Worm (Caenorhabditis elegans) whole organism, L3 larva: ENCODE measurements around the gene Y75B12B.11.
"Not testable (repeated sequence)": the region's sequence is repeated elsewhere in the genome, so short reads cannot be mapped to it uniquely, and the experiment has no call there.

Experiments
- ZK546.5 ChIP-seq: sonication (generic microtip); optimal IDR thresholded peaks from 2 replicates; lab custom pipeline; 2017; ENCODE audit warnings: missing biosample characterization, missing genetic modification characterization
- ama-1 ChIP-seq: fragments of 150-350 bp; optimal IDR thresholded peaks from 2 replicates; lab custom pipeline; 2018
- ceh-16 ChIP-seq: sonication (generic microtip); optimal IDR thresholded peaks from 2 replicates; lab custom pipeline; 2017; ENCODE audit warnings: missing biosample characterization, missing genetic modification characterization
- ceh-9 ChIP-seq: sonication (generic microtip); optimal IDR thresholded peaks from 2 replicates; lab custom pipeline; 2018; ENCODE audit warnings: missing biosample characterization, missing genetic modification characterization
- egl-27 ChIP-seq: sonication (generic microtip); optimal IDR thresholded peaks from 4 replicates; lab custom pipeline; 2017; ENCODE audit warnings: missing biosample characterization, missing genetic modification reagents, missing genetic modification characterization
- egl-5 ChIP-seq: fragments of 150-350 bp; optimal IDR thresholded peaks from 2 replicates; lab custom pipeline; 2017; ENCODE audit warnings: missing biosample characterization, missing genetic modification reagents, missing genetic modification characterization, inconsistent platforms
- elt-2 ChIP-seq: sonication (generic microtip); optimal IDR thresholded peaks from 2 replicates; lab custom pipeline; 2016; ENCODE audit warnings: missing genetic modification reagents, mild to moderate bottlenecking, missing genetic modification characterization, missing compliant biosample characterization
- elt-3 ChIP-seq, 3 experiments: fragments of 150-350 bp in 1 of 3; sonication (generic microtip) in 2 of 3; optimal IDR thresholded peaks; 2 replicates in 2 of 3; 4 replicates in 1 of 3; lab custom pipeline; 2014 to 2017; ENCODE audit warnings: missing biosample characterization in 3 of 3, missing genetic modification characterization in 3 of 3
- eor-1 ChIP-seq, 2 experiments: fragments of 150-350 bp; optimal IDR thresholded peaks; 2 replicates each; lab custom pipeline; 2014 to 2018; ENCODE audit warnings: missing biosample characterization in 2 of 2, missing genetic modification characterization in 2 of 2
- fkh-10 ChIP-seq: sonication (generic microtip); optimal IDR thresholded peaks from 2 replicates; lab custom pipeline; 2017; ENCODE audit warnings: missing biosample characterization, missing genetic modification reagents, missing genetic modification characterization
- fkh-2 ChIP-seq: fragments of 150-350 bp; optimal IDR thresholded peaks from 2 replicates; lab custom pipeline; 2014; ENCODE audit warnings: missing biosample characterization, missing genetic modification reagents, missing genetic modification characterization
- fos-1 ChIP-seq: fragments of 150-350 bp; optimal IDR thresholded peaks from 2 replicates; lab custom pipeline; 2014; ENCODE audit warnings: missing biosample characterization, missing genetic modification characterization
- jun-1 ChIP-seq: fragments of 150-350 bp; optimal IDR thresholded peaks from 2 replicates; lab custom pipeline; 2014; ENCODE audit warnings: missing biosample characterization, missing genetic modification reagents, missing genetic modification characterization
- lin-39 ChIP-seq: fragments of 150-350 bp; optimal IDR thresholded peaks from 2 replicates; lab custom pipeline; 2018; ENCODE audit warnings: missing biosample characterization, missing genetic modification reagents, missing genetic modification characterization
- lsy-12 ChIP-seq: sonication (generic microtip); optimal IDR thresholded peaks from 2 replicates; lab custom pipeline; 2016; ENCODE audit warnings: mild to moderate bottlenecking, missing genetic modification characterization, missing compliant biosample characterization
- mdl-1 ChIP-seq: fragments of 150-350 bp; optimal IDR thresholded peaks from 2 replicates; lab custom pipeline; 2014; ENCODE audit warnings: missing biosample characterization, missing genetic modification characterization
- mml-1 ChIP-seq: fragments of 150-350 bp; sonication (generic microtip); optimal IDR thresholded peaks from 3 replicates; lab custom pipeline; 2014; ENCODE audit warnings: missing biosample characterization, missing genetic modification characterization
- nhr-11 ChIP-seq: fragments of 150-350 bp; optimal IDR thresholded peaks from 2 replicates; lab custom pipeline; 2014; ENCODE audit warnings: missing biosample characterization, missing genetic modification characterization
- nhr-237 ChIP-seq: fragments of 150-350 bp; optimal IDR thresholded peaks from 2 replicates; lab custom pipeline; 2014; ENCODE audit warnings: missing biosample characterization, missing genetic modification characterization
- nhr-25 ChIP-seq: sonication (generic microtip); optimal IDR thresholded peaks from 2 replicates; lab custom pipeline; 2017; ENCODE audit warnings: missing biosample characterization, missing genetic modification characterization
- nhr-28 ChIP-seq: fragments of 150-350 bp; optimal IDR thresholded peaks from 2 replicates; lab custom pipeline; 2014; ENCODE audit warnings: missing biosample characterization, missing genetic modification characterization
- nhr-76 ChIP-seq: fragments of 150-350 bp; sonication (generic microtip); optimal IDR thresholded peaks from 5 replicates; lab custom pipeline; 2014; ENCODE audit warnings: missing biosample characterization, missing genetic modification characterization
- pha-4 ChIP-seq: fragments of 150-350 bp; optimal IDR thresholded peaks from 2 replicates; lab custom pipeline; 2014; ENCODE audit warnings: missing biosample characterization, missing genetic modification reagents, missing genetic modification characterization
- pqm-1 ChIP-seq: fragments of 150-350 bp; optimal IDR thresholded peaks from 2 replicates; lab custom pipeline; 2017; ENCODE audit warnings: missing biosample characterization, missing genetic modification characterization, inconsistent platforms
- sea-2 ChIP-seq: fragments of 150-350 bp; sonication (generic microtip); optimal IDR thresholded peaks from 4 replicates; lab custom pipeline; 2014; ENCODE audit warnings: missing biosample characterization, missing genetic modification reagents, missing genetic modification characterization
- tbx-2 ChIP-seq: sonication (generic microtip); optimal IDR thresholded peaks from 2 replicates; lab custom pipeline; 2016; ENCODE audit warnings: mild to moderate bottlenecking, missing genetic modification characterization, missing compliant biosample characterization
- ztf-4 ChIP-seq: fragments of 150-350 bp; optimal IDR thresholded peaks from 2 replicates; lab custom pipeline; 2014; ENCODE audit warnings: missing biosample characterization, missing genetic modification characterization

Gene Y75B12B.11

DNA sequence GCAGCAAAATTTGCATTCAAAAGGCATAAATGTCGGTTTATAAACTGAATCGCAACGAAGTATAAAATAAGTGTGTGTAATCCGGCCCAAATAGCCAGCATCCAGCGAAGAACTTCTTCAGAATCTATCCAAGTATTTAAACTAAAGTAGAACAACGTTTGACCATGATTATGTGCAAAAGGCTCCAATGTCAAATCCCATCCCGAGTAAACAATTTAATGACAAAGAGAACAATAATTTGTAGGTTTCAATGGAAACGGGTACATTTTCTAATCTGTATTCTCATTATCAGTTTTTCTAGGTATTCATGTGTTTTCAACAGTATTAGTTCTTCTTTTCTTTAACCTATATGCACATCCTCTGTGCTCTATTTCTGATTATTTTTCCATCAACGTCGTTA lies 16.6 kb downstream of the Y75B12B.11 start, which contains the start of gene C41G6.12:
Gene C41G6.12 (minus strand): TSS at position 101 of the 400 bp plus-strand sequence.
- not testable (repeated sequence) for TF ChIP-seq nhr-237 (tag; lab: Kevin White, UChicago); egl-27 (tag; lab: Kevin White, UChicago); fkh-10

DNA sequence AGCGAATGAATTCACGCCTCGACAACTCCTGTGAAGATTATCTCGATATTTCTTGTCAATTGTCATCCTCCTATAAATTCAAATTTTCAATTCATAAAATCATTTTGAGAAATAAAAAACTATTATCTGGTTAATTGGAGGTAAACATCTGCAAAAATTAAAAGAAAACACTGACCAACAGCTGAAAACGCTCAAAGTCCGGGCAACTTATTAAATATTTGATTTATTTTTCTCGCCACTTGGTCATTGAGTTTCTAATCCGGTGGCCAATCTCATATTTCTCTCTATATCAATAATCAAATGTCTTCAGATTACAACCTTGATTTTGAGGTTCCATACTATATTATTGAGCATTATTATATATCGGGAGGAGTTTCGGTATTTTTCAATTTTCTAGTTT lies 20.8 kb downstream of the Y75B12B.11 start, which contains the start of gene sri-24:
Gene sri-24 (plus strand): TSS at position 301 of the 400 bp plus-strand sequence.
- not testable (repeated sequence) for TF ChIP-seq ZK546.5, jun-1, pha-4 (tag; lab: Kevin White, UChicago)

DNA sequence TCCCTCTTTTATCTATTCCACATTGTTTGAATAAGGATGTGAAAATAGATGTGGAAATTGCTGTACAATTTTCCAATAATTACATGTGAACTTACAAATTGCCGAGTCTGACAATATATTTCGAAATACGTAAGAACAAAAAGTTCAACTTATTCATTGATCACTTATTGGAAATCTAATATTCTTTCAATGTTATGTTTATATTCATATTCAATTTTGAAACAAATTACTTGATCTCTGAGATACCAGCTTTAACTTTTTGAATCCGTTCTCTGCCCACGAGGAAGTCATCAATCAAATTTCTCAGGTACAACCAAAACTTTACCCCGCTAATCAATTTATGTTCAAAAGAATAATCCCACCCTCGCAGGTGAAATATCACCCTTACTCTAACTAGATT lies 24.1 kb downstream of the Y75B12B.11 start, which contains the start of gene sri-26:
Gene sri-26 (plus strand): TSS at position 301 of the 400 bp plus-strand sequence.
- TF ChIP-seq pha-4, ztf-4, jun-1 (tag; lab: Kevin White, UChicago): not testable (repeated sequence)

DNA sequence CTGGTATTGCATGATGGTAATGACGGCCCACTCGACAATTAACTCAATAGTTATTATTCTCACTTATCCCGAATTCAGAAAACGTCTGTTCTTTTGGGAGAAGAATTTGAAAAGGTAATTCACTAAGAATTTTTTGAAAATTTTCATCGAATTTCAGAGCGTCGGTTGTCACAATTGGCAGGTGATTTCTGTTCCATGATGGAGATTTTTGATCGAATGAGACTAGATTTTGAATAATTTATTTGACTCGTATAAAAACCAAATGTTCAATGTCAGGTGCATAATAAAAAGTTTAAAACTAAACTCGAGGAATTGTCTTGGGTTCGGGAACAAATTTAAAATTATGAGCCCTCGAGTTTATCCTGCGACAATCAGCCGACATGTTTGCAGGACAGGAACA lies 25.6 kb downstream of the Y75B12B.11 start, which contains the start of gene sri-25:
Gene sri-25 (plus strand): TSS at position 301 of the 400 bp plus-strand sequence.
- no peak for TF ChIP-seq mdl-1
- no peak for TF ChIP-seq lin-39 (tag; lab: Kevin White, UChicago)
- no peak for TF ChIP-seq eor-1 (tag; optimal IDR thresholded peaks at IDR 0.05; lab: Kevin White, UChicago)
- no peak for TF ChIP-seq mml-1 (tag; lab: Kevin White, UChicago)
- TF ChIP-seq pqm-1, result no peak
- TF ChIP-seq elt-2 (tag; lab: Kevin White, UChicago), result no peak
- TF ChIP-seq, all 47 proteins: peak for 0

DNA sequence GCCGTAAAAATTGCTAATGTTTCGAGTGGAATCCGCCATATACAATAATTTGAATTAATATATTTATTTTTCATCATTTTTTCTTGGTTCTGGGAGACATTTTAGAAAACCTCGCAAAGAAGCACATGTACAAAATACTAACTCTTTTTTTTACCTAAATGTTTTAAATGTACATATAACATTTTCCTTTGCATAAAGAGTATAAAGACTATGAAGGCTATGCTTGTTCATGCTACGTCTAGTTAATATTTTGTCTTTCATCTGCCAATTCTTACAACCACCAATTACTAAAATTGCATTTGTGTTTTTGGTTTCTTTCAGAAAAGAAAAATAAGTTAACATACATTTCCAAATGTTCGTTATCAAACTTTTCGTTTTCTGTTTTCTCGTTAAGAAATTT lies 30.2 kb downstream of the Y75B12B.11 start, which contains the start of gene irld-25:
Gene irld-25 (plus strand): TSS at position 301 of the 400 bp plus-strand sequence.
- TF ChIP-seq fos-1, result no peak
- no peak for TF ChIP-seq lsy-12 (tag; lab: Kevin White, UChicago)
- no peak for TF ChIP-seq egl-5 (tag; lab: Kevin White, UChicago)
- TF ChIP-seq pha-4 (tag; lab: Kevin White, UChicago), result no peak
- no peak for TF ChIP-seq nhr-28 (tag; lab: Kevin White, UChicago)
- TF ChIP-seq nhr-25, result no peak
- no peak for TF ChIP-seq ama-1
- TF ChIP-seq pqm-1, result no peak
- no peak for TF ChIP-seq fkh-2 (tag; lab: Kevin White, UChicago)
- no peak for TF ChIP-seq nhr-11 (tag; lab: Kevin White, UChicago)
- TF ChIP-seq tbx-2 (tag; lab: Kevin White, UChicago), result no peak
- TF ChIP-seq, all 47 proteins: peak for 0

DNA sequence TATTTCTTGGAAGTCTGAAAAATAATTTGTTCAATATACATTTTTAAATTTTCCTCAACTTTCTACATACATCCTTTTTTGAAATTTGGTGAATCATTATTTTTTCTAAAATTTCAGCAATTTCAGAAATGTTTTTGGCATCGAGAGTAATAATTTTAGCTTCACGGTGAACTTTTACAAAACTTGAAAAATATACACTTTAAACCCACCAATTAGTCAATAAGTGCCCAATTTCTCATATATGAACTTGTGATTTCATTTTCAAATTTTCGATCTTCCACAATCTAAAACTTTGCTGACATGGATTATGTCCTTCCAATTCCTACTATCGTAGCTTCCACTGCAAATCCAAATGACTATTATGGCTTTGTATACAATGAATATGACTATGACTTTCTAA lies 32.6 kb downstream of the Y75B12B.11 start, which contains the start of gene srw-24:
Gene srw-24 (plus strand): TSS at position 301 of the 400 bp plus-strand sequence.
- no peak for TF ChIP-seq nhr-76
- no peak for TF ChIP-seq sea-2 (GFP tag; lab: Kevin White, UChicago)
- TF ChIP-seq, all 47 proteins: peak for 0

DNA sequence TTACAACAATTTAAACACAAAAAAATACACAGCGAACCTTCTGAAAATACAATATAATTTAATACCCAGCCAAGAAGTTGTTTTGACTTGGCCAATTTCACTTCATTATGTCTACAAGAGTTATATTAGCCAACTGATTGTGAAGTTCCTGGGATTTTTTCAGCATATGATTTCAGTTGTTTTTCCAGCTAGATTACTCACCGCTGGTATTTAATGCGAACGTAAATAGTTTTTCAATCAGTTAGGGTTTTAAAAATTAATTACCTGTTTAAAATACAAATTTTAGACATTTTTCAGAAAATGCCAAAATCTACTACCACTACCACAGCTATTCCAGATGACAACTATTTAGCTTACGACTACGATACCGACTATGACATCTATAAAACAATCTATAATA lies 34.6 kb downstream of the Y75B12B.11 start, which contains the start of gene srw-14:
Gene srw-14 (plus strand): TSS at position 301 of the 400 bp plus-strand sequence.
- no peak for TF ChIP-seq nhr-25
- no peak for TF ChIP-seq ceh-16 (tag; lab: Kevin White, UChicago)
- TF ChIP-seq ceh-9, result no peak
- no peak for TF ChIP-seq egl-27 (tag; lab: Kevin White, UChicago)
- TF ChIP-seq ZK546.5 (tag; lab: Kevin White, UChicago), result no peak

DNA sequence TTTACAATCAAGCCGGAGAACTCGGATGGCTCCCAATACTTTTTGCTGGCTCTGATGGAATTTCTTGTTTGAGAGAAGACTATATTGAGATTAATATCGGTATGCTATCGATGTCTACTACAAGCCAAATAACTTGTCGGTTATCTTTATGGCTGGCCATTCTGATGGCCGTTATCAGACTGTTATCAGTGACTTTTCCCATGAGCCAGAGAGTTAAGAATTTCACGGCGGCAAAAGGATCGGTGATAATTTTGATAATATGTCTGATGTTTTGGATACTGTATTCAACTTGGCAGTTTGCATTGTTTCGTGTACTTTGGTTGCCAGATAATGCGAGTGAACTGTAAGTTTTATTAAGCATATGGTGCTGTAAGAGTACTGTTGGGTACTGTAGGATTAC lies 35.1 kb downstream of the Y75B12B.11 start:
- peak; percentile 56 for TF ChIP-seq elt-2 (tag; lab: Kevin White, UChicago)
- TF ChIP-seq elt-3 (tag; optimal IDR thresholded peaks at IDR 0.05; lab: Kevin White, UChicago), result no peak
